Worm (Caenorhabditis elegans) whole organism, young adult: ENCODE results near the gene F46C5.7.

Experiments used
- B0035.1 ChIP-seq: sonication (generic microtip); optimal IDR thresholded peaks from 2 replicates; lab custom pipeline; 2016; ENCODE audit warnings: missing genetic modification characterization, mild to moderate bottlenecking, missing compliant biosample characterization, missing genotype, missing genetic modification reagents
- C06A6.2 ChIP-seq: fragments of 200-800 bp; sonication (Bioruptor generic); conservative IDR thresholded peaks from 2 replicates; pipeline ENCODE4 v1.3.6; 2022; ENCODE audit warnings: missing genetic modification characterization, missing compliant biosample characterization
- D2030.7 ChIP-seq: fragments of 200-800 bp; sonication (Bioruptor generic); IDR thresholded peaks from 2 replicates; pipeline ENCODE4 v1.3.6; 2022; ENCODE audit warnings: missing genetic modification reagents, missing genetic modification characterization, missing compliant biosample characterization
- F10E7.11 ChIP-seq: sonication (generic microtip); optimal IDR thresholded peaks from 2 replicates; lab custom pipeline; 2017; ENCODE audit warnings: mild to moderate bottlenecking, missing genetic modification characterization, moderate library complexity, missing compliant biosample characterization
- F22D6.2 ChIP-seq: sonication (generic microtip); optimal IDR thresholded peaks from 2 replicates; lab custom pipeline; 2016; ENCODE audit warnings: mild to moderate bottlenecking, missing genetic modification characterization, missing compliant biosample characterization
- F57C9.4 ChIP-seq: sonication (generic microtip); optimal IDR thresholded peaks from 2 replicates; lab custom pipeline; 2017; ENCODE audit warnings: mild to moderate bottlenecking, missing genetic modification characterization, missing compliant biosample characterization
- T26A5.8 ChIP-seq: sonication (generic microtip); optimal IDR thresholded peaks from 2 replicates; lab custom pipeline; 2016; ENCODE audit warnings: missing genetic modification characterization, missing compliant biosample characterization
- Y67H2A.10 ChIP-seq: fragments of 200-800 bp; sonication (Bioruptor generic); conservative IDR thresholded peaks from 2 replicates; pipeline ENCODE4 v1.3.6; 2022; ENCODE audit warnings: missing genetic modification reagents, missing genetic modification characterization, missing compliant biosample characterization
- Y95B8A.8 ChIP-seq: fragments of 200-800 bp; sonication (Bioruptor generic); IDR thresholded peaks from 2 replicates; pipeline ENCODE4 v1.3.6; 2022; ENCODE audit warnings: missing genetic modification reagents, missing genetic modification characterization, missing compliant biosample characterization
- ama-1 ChIP-seq, 3 experiments: fragments of 150-350 bp in 1 of 3; sonication (generic microtip) in 2 of 3; optimal IDR thresholded peaks; 2 replicates each; lab custom pipeline; 2014 to 2018; ENCODE audit warnings: missing biosample characterization in 2 of 3, missing genetic modification characterization in 2 of 3, missing genetic modification reagents in 2 of 3
- aptf-2 ChIP-seq: fragments of 200-800 bp; sonication (Bioruptor generic); conservative IDR thresholded peaks from 2 replicates; pipeline ENCODE4 v1.3.6; 2022; ENCODE audit warnings: missing genetic modification reagents, missing genetic modification characterization, missing compliant biosample characterization
- attf-3 ChIP-seq: fragments of 200-800 bp; sonication (Bioruptor generic); conservative IDR thresholded peaks from 2 replicates; pipeline ENCODE4 v1.3.6; 2022; ENCODE audit warnings: missing genetic modification reagents, missing genetic modification characterization, missing compliant biosample characterization
- attf-6 ChIP-seq: fragments of 200-800 bp; sonication (Bioruptor generic); IDR thresholded peaks from 2 replicates; pipeline ENCODE4 v1.3.6; 2022; ENCODE audit warnings: missing genetic modification reagents, missing genetic modification characterization, missing compliant biosample characterization
- bed-1 ChIP-seq: fragments of 200-800 bp; sonication (Bioruptor generic); IDR thresholded peaks from 2 replicates; pipeline ENCODE4 v1.3.6; 2022; ENCODE audit warnings: missing genetic modification reagents, missing genetic modification characterization, missing compliant biosample characterization
- cebp-1 ChIP-seq, 2 experiments: fragments of 200-800 bp in 1 of 2; sonication (Bioruptor generic) in 1 of 2; sonication (generic microtip) in 1 of 2; IDR thresholded peaks in 1 of 2; optimal IDR thresholded peaks in 1 of 2; 2 replicates each; pipeline versions ENCODE4 v1.3.6 to Lab custom; 2017 to 2022; ENCODE audit warnings: missing compliant biosample characterization in 2 of 2, missing genetic modification characterization in 2 of 2, mild to moderate bottlenecking in 1 of 2, missing genetic modification reagents in 1 of 2, moderate library complexity in 1 of 2
- ceh-100 ChIP-seq: fragments of 200-800 bp; sonication (Bioruptor generic); IDR thresholded peaks from 2 replicates; pipeline ENCODE4 v1.3.6; 2022; ENCODE audit warnings: missing genetic modification reagents, missing genetic modification characterization, missing compliant biosample characterization
- ceh-27 ChIP-seq: fragments of 200-800 bp; sonication (Bioruptor generic); optimal IDR thresholded peaks from 2 replicates; lab custom pipeline; 2018; ENCODE audit warnings: mild to moderate bottlenecking, missing genetic modification characterization, moderate library complexity, missing compliant biosample characterization
- ceh-58 ChIP-seq: fragments of 200-800 bp; sonication (Bioruptor generic); IDR thresholded peaks from 2 replicates; pipeline ENCODE4 v1.3.6; 2022; ENCODE audit warnings: missing genetic modification characterization, missing compliant biosample characterization
- chd-7 ChIP-seq: sonication (generic microtip); optimal IDR thresholded peaks from 2 replicates; lab custom pipeline; 2016; ENCODE audit warnings: mild to moderate bottlenecking, missing genetic modification characterization, moderate library complexity, missing compliant biosample characterization
- die-1 ChIP-seq: sonication (generic microtip); optimal IDR thresholded peaks from 2 replicates; lab custom pipeline; 2016; ENCODE audit warnings: missing genotype, mild to moderate bottlenecking, missing genetic modification characterization, missing compliant biosample characterization
- dpff-1 ChIP-seq: sonication (generic microtip); optimal IDR thresholded peaks from 2 replicates; lab custom pipeline; 2017; ENCODE audit warnings: mild to moderate bottlenecking, missing genetic modification characterization, missing compliant biosample characterization
- dpl-1 ChIP-seq: fragments of 150-350 bp; optimal IDR thresholded peaks from 2 replicates; lab custom pipeline; 2014; ENCODE audit warnings: missing biosample characterization, missing genetic modification reagents, missing genetic modification characterization
- egrh-3 ChIP-seq: fragments of 200-800 bp; sonication (Bioruptor generic); IDR thresholded peaks from 2 replicates; pipeline ENCODE4 v1.3.6; 2022; ENCODE audit warnings: missing genetic modification reagents, missing genetic modification characterization, missing compliant biosample characterization
- gei-17 ChIP-seq: fragments of 200-800 bp; sonication (Bioruptor generic); optimal IDR thresholded peaks from 2 replicates; lab custom pipeline; 2018; ENCODE audit warnings: mild to moderate bottlenecking, missing genetic modification characterization, missing compliant biosample characterization
- him-1 ChIP-seq: sonication (generic microtip); optimal IDR thresholded peaks from 2 replicates; lab custom pipeline; 2016; ENCODE audit warnings: missing genotype, missing genetic modification reagents, missing genetic modification characterization, missing compliant biosample characterization
- hmg-1.2 ChIP-seq: fragments of 200-800 bp; sonication (Bioruptor generic); IDR thresholded peaks from 2 replicates; pipeline ENCODE4 v1.3.6; 2022; ENCODE audit warnings: missing genetic modification reagents, missing genetic modification characterization, missing compliant biosample characterization
- hrde-1 ChIP-seq: sonication (generic microtip); optimal IDR thresholded peaks from 2 replicates; lab custom pipeline; 2016; ENCODE audit warnings: missing genetic modification characterization, mild to moderate bottlenecking, missing compliant biosample characterization, moderate library complexity, missing genotype, missing genetic modification reagents, borderline replicate concordance
- hsf-1 ChIP-seq: fragments of 200-800 bp; sonication (Bioruptor generic); IDR thresholded peaks from 2 replicates; pipeline ENCODE4 v1.3.6; 2022; ENCODE audit warnings: missing genetic modification reagents, missing genetic modification characterization, missing compliant biosample characterization
- lin-35 ChIP-seq, 3 experiments: fragments of 150-350 bp in 2 of 3; sonication (generic microtip) in 1 of 3; optimal IDR thresholded peaks; 2 replicates each; lab custom pipeline; 2014 to 2018; ENCODE audit warnings: missing biosample characterization in 3 of 3, missing genetic modification characterization in 3 of 3, missing genetic modification reagents in 3 of 3
- lir-1 ChIP-seq: fragments of 200-800 bp; sonication (Bioruptor generic); conservative IDR thresholded peaks from 2 replicates; pipeline ENCODE4 v1.3.6; 2022; ENCODE audit warnings: missing genetic modification reagents, missing genetic modification characterization, missing compliant biosample characterization
- lsy-27 ChIP-seq: sonication (generic microtip); optimal IDR thresholded peaks from 2 replicates; lab custom pipeline; 2017; ENCODE audit warnings: missing genetic modification characterization, mild to moderate bottlenecking, missing compliant biosample characterization, antibody characterized with exemption, missing genotype, borderline replicate concordance; ENCODE audit not compliant: insufficient read depth
- mes-4 ChIP-seq: sonication (generic microtip); optimal IDR thresholded peaks from 2 replicates; lab custom pipeline; 2016; ENCODE audit warnings: missing genotype, missing genetic modification characterization, missing compliant biosample characterization
- nfya-1 ChIP-seq: sonication (generic microtip); optimal IDR thresholded peaks from 2 replicates; lab custom pipeline; 2017; ENCODE audit warnings: antibody characterized with exemption, missing compliant biosample characterization, missing genetic modification characterization, borderline replicate concordance; ENCODE audit not compliant: insufficient read depth
- nhr-27 ChIP-seq: fragments of 200-800 bp; sonication (Bioruptor generic); optimal IDR thresholded peaks from 2 replicates; lab custom pipeline; 2018; ENCODE audit warnings: mild to moderate bottlenecking, missing genetic modification characterization, moderate library complexity, missing compliant biosample characterization
- nhr-80 ChIP-seq: sonication (generic microtip); optimal IDR thresholded peaks from 2 replicates; lab custom pipeline; 2016; ENCODE audit warnings: missing genetic modification characterization, missing compliant biosample characterization
- pha-4 ChIP-seq: fragments of 150-350 bp; sonication (generic microtip); optimal IDR thresholded peaks from 2 replicates; lab custom pipeline; 2014; ENCODE audit warnings: missing biosample characterization, missing genetic modification reagents, missing genetic modification characterization
- rec-8 ChIP-seq, 2 experiments: sonication (generic microtip); optimal IDR thresholded peaks; 2 replicates each; lab custom pipeline; 2016; ENCODE audit warnings: mild to moderate bottlenecking in 2 of 2, missing genetic modification characterization in 2 of 2, missing genetic modification reagents in 2 of 2, missing genotype in 2 of 2, missing biosample characterization in 1 of 2, missing compliant biosample characterization in 1 of 2, moderate library complexity in 1 of 2
- somi-1 ChIP-seq: fragments of 200-800 bp; sonication (Bioruptor generic); optimal IDR thresholded peaks from 2 replicates; lab custom pipeline; 2018; ENCODE audit warnings: mild to moderate bottlenecking, missing genetic modification characterization, missing compliant biosample characterization
- tbx-9 ChIP-seq: sonication (generic microtip); optimal IDR thresholded peaks from 2 replicates; lab custom pipeline; 2016; ENCODE audit warnings: borderline replicate concordance, missing genetic modification characterization, inconsistent platforms, missing compliant biosample characterization
- tlf-1 ChIP-seq: fragments of 200-800 bp; sonication (Bioruptor generic); optimal IDR thresholded peaks from 2 replicates; lab custom pipeline; 2018; ENCODE audit warnings: mild to moderate bottlenecking, missing genetic modification characterization, missing compliant biosample characterization
- zfh-2 ChIP-seq: fragments of 200-800 bp; sonication (Bioruptor generic); conservative IDR thresholded peaks from 2 replicates; pipeline ENCODE4 v1.3.6; 2022; ENCODE audit warnings: missing genetic modification reagents, missing genetic modification characterization, missing compliant biosample characterization
- ztf-28 ChIP-seq: fragments of 200-800 bp; sonication (Bioruptor generic); IDR thresholded peaks from 2 replicates; pipeline ENCODE4 v1.3.6; 2022; ENCODE audit warnings: missing genetic modification reagents, missing genetic modification characterization, missing compliant biosample characterization
- ztf-6 ChIP-seq: fragments of 200-800 bp; sonication (Bioruptor generic); IDR thresholded peaks from 2 replicates; pipeline ENCODE4 v1.3.6; 2022; ENCODE audit warnings: missing genetic modification reagents, missing genetic modification characterization, missing compliant biosample characterization

Gene F46C5.7

ce11 chrII:8820126-8820972, 18.8 kb upstream of the F46C5.7 start (continued):
- TF ChIP-seq F22D6.2 (no peak), bed-1 (GFP tag; lab: Robert Waterston, UW) (no peak), ztf-6 (GFP tag; lab: Robert Waterston, UW) (no peak), nhr-80 (tag; lab: Kevin White, UChicago) (no peak), lsy-27 (no peak), dpl-1 (no peak), nfya-1 (tag; lab: Kevin White, UChicago) (no peak), ztf-28 (GFP tag; lab: Robert Waterston, UW) (no peak), ama-1 (optimal IDR thresholded peaks at IDR 0.05; lab: Kevin White, UChicago) (peak; percentile 87), ama-1 (GFP tag; optimal IDR thresholded peaks at IDR 0.05; lab: Kevin White, UChicago) (no peak), egrh-3 (GFP tag; lab: Robert Waterston, UW) (no peak), ceh-58 (GFP tag; lab: Robert Waterston, UW) (no peak), rec-8 (tag; optimal IDR thresholded peaks at IDR 0.05; lab: Kevin White, UChicago) (no peak), F10E7.11 (tag; lab: Kevin White, UChicago) (no peak), ceh-27 (GFP tag; lab: Kevin White, UChicago) (no peak), F57C9.4 (tag; lab: Kevin White, UChicago) (no peak), hrde-1 (no peak), Y95B8A.8 (no peak), B0035.1 (tag; lab: Kevin White, UChicago) (no peak), pha-4 (tag; lab: Kevin White, UChicago) (no peak), mes-4 (tag; lab: Kevin White, UChicago) (no peak), nhr-27 (no peak), lir-1 (GFP tag; lab: Robert Waterston, UW) (no peak), dpff-1 (tag; lab: Kevin White, UChicago) (no peak), gei-17 (GFP tag; lab: Kevin White, UChicago) (no peak), aptf-2 (GFP tag; lab: Robert Waterston, UW) (0 out of 2 replicates have a peak, but pooled peaks have one; percentile 21), attf-6 (GFP tag; lab: Robert Waterston, UW) (no peak), hmg-1.2 (GFP tag; lab: Robert Waterston, UW) (no peak), Y67H2A.10 (GFP tag; lab: Robert Waterston, UW) (no peak), tbx-9 (tag; lab: Kevin White, UChicago) (no peak), him-1 (tag; lab: Kevin White, UChicago) (no peak), ceh-100 (GFP tag; lab: Robert Waterston, UW) (no peak), die-1 (tag; lab: Kevin White, UChicago) (no peak), tlf-1 (no peak), C06A6.2 (no peak), D2030.7 (no peak), attf-3 (no peak), zfh-2 (GFP tag; lab: Robert Waterston, UW) (no peak), lin-35 (GFP tag; optimal IDR thresholded peaks at IDR 0.05; lab: Kevin White, UChicago) (peak in 1 of 3 experiments; percentile 20), T26A5.8 (no peak), hsf-1 (no peak), chd-7 (tag; lab: Kevin White, UChicago) (peak; percentile 4), somi-1 (no peak), cebp-1 (GFP tag; IDR thresholded peaks at IDR 0.05; lab: Robert Waterston, UW) (no peak), cebp-1 (tag; optimal IDR thresholded peaks at IDR 0.05; lab: Kevin White, UChicago) (no peak)
- TF ChIP-seq, all 124 proteins: peak for 11
